Fruit fly (Drosophila melanogaster) whole organism, prepupa: ENCODE results near the gene Ada2a.

Experiments
- CG10669 ChIP-seq: fragments of 200-800 bp; sonication (Bioruptor generic); optimal IDR thresholded peaks from 3 replicates; lab custom pipeline; 2018; ENCODE audit warnings: missing biosample characterization, mild to moderate bottlenecking, missing genetic modification characterization, moderate library complexity
- Sox102F ChIP-seq: fragments of 200-800 bp; sonication (Bioruptor generic); optimal IDR thresholded peaks from 2 replicates; lab custom pipeline; 2016; ENCODE audit warnings: missing biosample characterization, mild to moderate bottlenecking, missing genetic modification characterization

DNA sequence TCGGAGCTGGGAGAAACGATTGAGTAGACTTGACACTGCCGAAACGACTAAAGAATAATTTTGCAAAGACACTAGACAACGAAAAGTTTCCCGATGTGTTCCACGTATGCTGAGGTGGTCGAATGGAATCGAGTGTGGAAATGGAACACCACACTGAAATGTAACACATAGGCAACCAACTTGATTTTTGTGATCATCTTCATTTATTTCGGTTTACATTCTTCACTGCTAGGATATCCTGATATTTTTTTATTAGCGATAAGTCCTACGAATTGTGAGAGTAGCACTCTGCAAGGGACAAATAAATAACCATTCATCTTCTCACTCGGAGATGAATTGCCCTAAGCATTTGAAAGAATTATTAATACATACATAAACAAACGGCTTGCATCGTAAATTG, 33.4 kb upstream of the Ada2a start, which contains the start of gene CG7131:
- TF ChIP-seq CG10669 (no peak), Sox102F (GFP tag; lab: Kevin White, UChicago) (no peak)
